Worm (Caenorhabditis elegans) whole organism, L3 larva: Measurements from ENCODE around the gene Y79H2A.2.

ENCODE experiments used
- R02D3.7 ChIP-seq: fragments of 150-350 bp; optimal IDR thresholded peaks from 2 replicates; lab custom pipeline; 2014; ENCODE audit warnings: missing biosample characterization, missing genetic modification characterization
- aly-2 ChIP-seq: fragments of 150-350 bp; optimal IDR thresholded peaks from 2 replicates; lab custom pipeline; 2014; ENCODE audit warnings: missing biosample characterization, missing genetic modification characterization
- ama-1 ChIP-seq: fragments of 150-350 bp; optimal IDR thresholded peaks from 2 replicates; lab custom pipeline; 2018
- ceh-16 ChIP-seq: sonication (generic microtip); optimal IDR thresholded peaks from 2 replicates; lab custom pipeline; 2017; ENCODE audit warnings: missing biosample characterization, missing genetic modification characterization
- ceh-28 ChIP-seq: fragments of 150-350 bp; optimal IDR thresholded peaks from 2 replicates; lab custom pipeline; 2014; ENCODE audit warnings: missing biosample characterization, missing genetic modification reagents, missing genetic modification characterization
- ceh-82 ChIP-seq: fragments of 150-350 bp; optimal IDR thresholded peaks from 2 replicates; lab custom pipeline; 2014; ENCODE audit warnings: missing biosample characterization, missing genetic modification characterization
- ceh-9 ChIP-seq: sonication (generic microtip); optimal IDR thresholded peaks from 2 replicates; lab custom pipeline; 2018; ENCODE audit warnings: missing biosample characterization, missing genetic modification characterization
- daf-12 ChIP-seq: fragments of 150-350 bp; optimal IDR thresholded peaks from 2 replicates; lab custom pipeline; 2014; ENCODE audit warnings: missing biosample characterization, missing genetic modification reagents, missing genetic modification characterization
- egl-27 ChIP-seq: sonication (generic microtip); optimal IDR thresholded peaks from 4 replicates; lab custom pipeline; 2017; ENCODE audit warnings: missing biosample characterization, missing genetic modification reagents, missing genetic modification characterization
- elt-1 ChIP-seq: fragments of 150-350 bp; optimal IDR thresholded peaks from 2 replicates; lab custom pipeline; 2014; ENCODE audit warnings: missing biosample characterization, missing genetic modification characterization
- elt-2 ChIP-seq: sonication (generic microtip); optimal IDR thresholded peaks from 2 replicates; lab custom pipeline; 2016; ENCODE audit warnings: missing genetic modification reagents, mild to moderate bottlenecking, missing genetic modification characterization, missing compliant biosample characterization
- elt-3 ChIP-seq, 3 experiments: fragments of 150-350 bp in 1 of 3; sonication (generic microtip) in 2 of 3; optimal IDR thresholded peaks; 2 replicates in 2 of 3; 4 replicates in 1 of 3; lab custom pipeline; 2014 to 2017; ENCODE audit warnings: missing biosample characterization in 3 of 3, missing genetic modification characterization in 3 of 3
- fos-1 ChIP-seq: fragments of 150-350 bp; optimal IDR thresholded peaks from 2 replicates; lab custom pipeline; 2014; ENCODE audit warnings: missing biosample characterization, missing genetic modification characterization
- hmg-11 ChIP-seq: sonication (generic microtip); optimal IDR thresholded peaks from 2 replicates; lab custom pipeline; 2016; ENCODE audit warnings: missing genetic modification characterization, missing compliant biosample characterization
- mml-1 ChIP-seq: fragments of 150-350 bp; sonication (generic microtip); optimal IDR thresholded peaks from 3 replicates; lab custom pipeline; 2014; ENCODE audit warnings: missing biosample characterization, missing genetic modification characterization
- nfya-1 ChIP-seq: sonication (generic microtip); optimal IDR thresholded peaks from 2 replicates; lab custom pipeline; 2017; ENCODE audit warnings: missing genetic modification characterization, mild to moderate bottlenecking, missing compliant biosample characterization, antibody characterized with exemption, moderate library complexity; ENCODE audit not compliant: insufficient read depth
- nhr-11 ChIP-seq: fragments of 150-350 bp; optimal IDR thresholded peaks from 2 replicates; lab custom pipeline; 2014; ENCODE audit warnings: missing biosample characterization, missing genetic modification characterization
- nhr-12 ChIP-seq: fragments of 150-350 bp; optimal IDR thresholded peaks from 2 replicates; lab custom pipeline; 2014; ENCODE audit warnings: missing biosample characterization, missing genetic modification characterization
- nhr-23 ChIP-seq: fragments of 150-350 bp; optimal IDR thresholded peaks from 2 replicates; lab custom pipeline; 2014; ENCODE audit warnings: missing biosample characterization, missing genetic modification reagents, missing genetic modification characterization
- nhr-25 ChIP-seq: sonication (generic microtip); optimal IDR thresholded peaks from 2 replicates; lab custom pipeline; 2017; ENCODE audit warnings: missing biosample characterization, missing genetic modification characterization
- nhr-28 ChIP-seq: fragments of 150-350 bp; optimal IDR thresholded peaks from 2 replicates; lab custom pipeline; 2014; ENCODE audit warnings: missing biosample characterization, missing genetic modification characterization
- nhr-43 ChIP-seq: sonication (generic microtip); optimal IDR thresholded peaks from 2 replicates; lab custom pipeline; 2016; ENCODE audit warnings: mild to moderate bottlenecking, missing genetic modification characterization, missing compliant biosample characterization; ENCODE audit not compliant: poor library complexity, severe bottlenecking
- nhr-67 ChIP-seq: fragments of 150-350 bp; optimal IDR thresholded peaks from 2 replicates; lab custom pipeline; 2014; ENCODE audit warnings: missing biosample characterization, missing genetic modification characterization
- nhr-76 ChIP-seq: fragments of 150-350 bp; sonication (generic microtip); optimal IDR thresholded peaks from 5 replicates; lab custom pipeline; 2014; ENCODE audit warnings: missing biosample characterization, missing genetic modification characterization
- nhr-77 ChIP-seq: fragments of 150-350 bp; optimal IDR thresholded peaks from 2 replicates; lab custom pipeline; 2014; ENCODE audit warnings: missing biosample characterization, missing genetic modification characterization
- pha-4 ChIP-seq: fragments of 150-350 bp; optimal IDR thresholded peaks from 2 replicates; lab custom pipeline; 2014; ENCODE audit warnings: missing biosample characterization, missing genetic modification reagents, missing genetic modification characterization
- pqm-1 ChIP-seq: fragments of 150-350 bp; optimal IDR thresholded peaks from 2 replicates; lab custom pipeline; 2017; ENCODE audit warnings: missing biosample characterization, missing genetic modification characterization, inconsistent platforms
- sea-2 ChIP-seq: fragments of 150-350 bp; sonication (generic microtip); optimal IDR thresholded peaks from 4 replicates; lab custom pipeline; 2014; ENCODE audit warnings: missing biosample characterization, missing genetic modification reagents, missing genetic modification characterization
- skn-1 ChIP-seq: fragments of 150-350 bp; optimal IDR thresholded peaks from 2 replicates; lab custom pipeline; 2014; ENCODE audit warnings: missing biosample characterization, missing genetic modification characterization
- tbx-2 ChIP-seq: sonication (generic microtip); optimal IDR thresholded peaks from 2 replicates; lab custom pipeline; 2016; ENCODE audit warnings: mild to moderate bottlenecking, missing genetic modification characterization, missing compliant biosample characterization
- unc-39 ChIP-seq: sonication (generic microtip); optimal IDR thresholded peaks from 4 replicates; lab custom pipeline; 2017; ENCODE audit warnings: missing biosample characterization, missing genetic modification characterization
- unc-62 ChIP-seq: fragments of 150-350 bp; sonication (generic microtip); optimal IDR thresholded peaks from 4 replicates; lab custom pipeline; 2014; ENCODE audit warnings: missing biosample characterization, missing genetic modification reagents, missing genetic modification characterization
- zag-1 ChIP-seq: fragments of 150-350 bp; optimal IDR thresholded peaks from 2 replicates; lab custom pipeline; 2014; ENCODE audit warnings: missing biosample characterization, missing genetic modification characterization
- ztf-4 ChIP-seq: fragments of 150-350 bp; optimal IDR thresholded peaks from 2 replicates; lab custom pipeline; 2014; ENCODE audit warnings: missing biosample characterization, missing genetic modification characterization

Gene Y79H2A.2

ce11 chrIII:12020074-12020602, 10.4 kb downstream of the Y79H2A.2 start, which contains the start of gene brp-1:
Gene brp-1, plus strand, starts transcription at chrIII:12020552.
- TF ChIP-seq ama-1 (lab: Kevin White, UChicago): peak; percentile 32
- no peak for TF ChIP-seq nhr-67
- no peak for TF ChIP-seq pha-4 (tag; lab: Kevin White, UChicago)
- no peak for TF ChIP-seq nhr-25 (tag; lab: Kevin White, UChicago)
- TF ChIP-seq tbx-2 (tag; lab: Kevin White, UChicago): no peak
- TF ChIP-seq nfya-1 (tag; lab: Kevin White, UChicago): no peak
- TF ChIP-seq zag-1: no peak
- TF ChIP-seq nhr-23 (tag; lab: Kevin White, UChicago): peak; percentile 21
- no peak for TF ChIP-seq daf-12
- no peak for TF ChIP-seq ceh-16 (tag; lab: Kevin White, UChicago)
- TF ChIP-seq elt-3 (tag; optimal IDR thresholded peaks at IDR 0.05; lab: Kevin White, UChicago): no peak
- no peak for TF ChIP-seq nhr-11 (tag; lab: Kevin White, UChicago)
- TF ChIP-seq R02D3.7 (tag; lab: Kevin White, UChicago): no peak
- TF ChIP-seq hmg-11: no peak
- no peak for TF ChIP-seq nhr-76 (tag; lab: Kevin White, UChicago)
- no peak for TF ChIP-seq ceh-28 (tag; lab: Kevin White, UChicago)
- no peak for TF ChIP-seq sea-2 (GFP tag; lab: Kevin White, UChicago)
- TF ChIP-seq nhr-28 (tag; lab: Kevin White, UChicago): no peak
- TF ChIP-seq ztf-4 (tag; lab: Kevin White, UChicago): no peak
- TF ChIP-seq egl-27 (tag; lab: Kevin White, UChicago): no peak
- no peak for TF ChIP-seq fos-1 (tag; lab: Kevin White, UChicago)
- no peak for TF ChIP-seq pqm-1
- TF ChIP-seq elt-1 (tag; lab: Kevin White, UChicago): no peak
- peak; percentile 67 for TF ChIP-seq nhr-43
- TF ChIP-seq, all 47 proteins: peak for 3

DNA sequence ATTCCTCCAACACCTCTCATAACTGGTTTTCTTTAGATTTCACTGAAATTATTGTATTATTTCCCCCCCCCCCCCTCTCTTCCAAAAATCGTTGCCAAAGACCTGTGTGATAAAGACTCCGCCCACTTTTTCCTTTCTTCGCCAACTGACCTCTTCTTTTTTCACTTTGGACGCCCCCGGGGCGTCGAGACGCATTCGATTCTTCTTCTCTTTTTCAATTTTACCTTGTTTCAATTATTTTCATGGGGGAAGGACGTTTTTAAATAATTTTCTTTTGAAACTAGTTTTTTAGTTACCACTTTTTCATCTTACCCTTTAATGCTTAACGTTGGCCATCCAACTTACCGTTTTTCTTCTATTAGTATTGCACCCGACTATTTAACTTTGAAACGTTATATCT, 12.6 kb downstream of the Y79H2A.2 start:
- no peak for TF ChIP-seq fos-1 (tag; lab: Kevin White, UChicago)
- TF ChIP-seq nhr-25 (tag; lab: Kevin White, UChicago): peak; percentile 37
- peak; percentile 73 for TF ChIP-seq ama-1 (lab: Kevin White, UChicago)
- TF ChIP-seq ceh-82 (tag; lab: Kevin White, UChicago): no peak

DNA sequence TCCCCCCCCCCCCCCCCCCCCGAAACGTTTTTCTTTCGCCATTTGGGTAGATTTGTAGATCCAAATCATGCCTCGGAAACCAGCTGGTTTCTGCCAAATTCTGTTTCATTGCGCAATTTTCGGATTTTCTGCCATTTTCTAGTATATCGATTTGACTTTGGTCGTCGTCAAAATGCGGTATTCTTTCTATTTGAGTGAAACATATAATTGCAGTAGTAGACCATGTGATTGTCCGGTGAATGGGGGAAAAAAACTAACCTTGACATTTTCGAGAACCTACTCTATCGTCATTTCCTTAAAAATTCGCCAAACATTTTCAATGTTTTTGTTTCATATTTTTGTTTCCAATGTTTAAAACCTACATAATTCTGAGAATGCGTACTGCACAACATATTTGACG, 15.0 kb downstream of the Y79H2A.2 start:
- peak; percentile 72 for TF ChIP-seq nhr-23 (tag; lab: Kevin White, UChicago)
- peak; percentile 69 for TF ChIP-seq nhr-25 (tag; lab: Kevin White, UChicago)
- no peak for TF ChIP-seq unc-39 (tag; lab: Kevin White, UChicago)
- no peak for TF ChIP-seq pqm-1

DNA sequence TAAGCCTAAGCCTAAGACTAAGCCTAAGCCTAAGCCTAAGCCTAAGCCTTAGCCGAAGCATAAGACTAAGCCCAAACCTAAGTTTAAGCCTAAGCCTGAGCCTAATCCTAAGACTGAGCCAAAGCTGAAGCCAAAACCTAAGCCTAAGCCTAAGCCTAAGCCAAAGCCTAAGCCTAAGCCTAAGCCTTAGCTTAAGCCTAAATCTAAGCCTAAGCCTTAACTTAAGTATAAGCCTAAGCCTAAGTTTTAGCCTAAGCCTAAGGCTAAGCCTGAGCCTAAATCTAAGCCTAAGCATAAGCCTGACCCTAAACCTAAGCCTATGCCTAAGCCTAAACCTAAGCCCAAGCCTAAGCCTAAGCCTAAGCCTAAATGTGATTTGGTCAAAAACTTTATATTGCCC, 15.4 kb downstream of the Y79H2A.2 start:
- TF ChIP-seq zag-1: no peak
- TF ChIP-seq nhr-77 (tag; lab: Kevin White, UChicago): no peak
- no peak for TF ChIP-seq unc-62 (GFP tag; lab: Kevin White, UChicago)
- no peak for TF ChIP-seq nhr-12 (tag; lab: Kevin White, UChicago)
- no peak for TF ChIP-seq mml-1
- TF ChIP-seq hmg-11: no peak
- no peak for TF ChIP-seq sea-2 (GFP tag; lab: Kevin White, UChicago)

- TF ChIP-seq unc-62 (GFP tag; lab: Kevin White, UChicago): no peak
- TF ChIP-seq nhr-25 (tag; lab: Kevin White, UChicago): no peak
- TF ChIP-seq pha-4 (tag; lab: Kevin White, UChicago): no peak
- TF ChIP-seq aly-2 (tag; lab: Kevin White, UChicago): no peak
- TF ChIP-seq ceh-82 (tag; lab: Kevin White, UChicago): no peak
- TF ChIP-seq fos-1 (tag; lab: Kevin White, UChicago): no peak
- no peak for TF ChIP-seq ama-1 (lab: Kevin White, UChicago)
- no peak for TF ChIP-seq nhr-43
- TF ChIP-seq nhr-12 (tag; lab: Kevin White, UChicago): no peak
- no peak for TF ChIP-seq nhr-77 (tag; lab: Kevin White, UChicago)
- no peak for TF ChIP-seq unc-39 (tag; lab: Kevin White, UChicago)
- TF ChIP-seq skn-1 (tag; lab: Kevin White, UChicago): no peak
- TF ChIP-seq nhr-76 (tag; lab: Kevin White, UChicago): no peak
- no peak for TF ChIP-seq ceh-9 (tag; lab: Kevin White, UChicago)
- no peak for TF ChIP-seq nhr-28 (tag; lab: Kevin White, UChicago)
- no peak for TF ChIP-seq mml-1
- no peak for TF ChIP-seq ztf-4 (tag; lab: Kevin White, UChicago)
- TF ChIP-seq elt-2 (tag; lab: Kevin White, UChicago): no peak
- no peak for TF ChIP-seq elt-1 (tag; lab: Kevin White, UChicago)
Measured at ce11 chrIII:12014503-12014902, 16.1 kb downstream of the Y79H2A.2 start.
